Worm (Caenorhabditis elegans) whole organism, L1 larva: ENCODE data around the gene ceh-88.
A peak's percentile ranks its signal among the peaks of the same experiment; 100 is the strongest.

Experiments used
- C16A3.4 ChIP-seq: fragments of 150-350 bp; optimal IDR thresholded peaks from 2 replicates; lab custom pipeline; 2014; ENCODE audit warnings: missing biosample characterization, missing genetic modification characterization
- C34B4.2 ChIP-seq: sonication (generic microtip); optimal IDR thresholded peaks from 2 replicates; lab custom pipeline; 2017; ENCODE audit warnings: mild to moderate bottlenecking, missing genetic modification characterization, missing compliant biosample characterization
- Y116A8C.19 ChIP-seq: sonication (generic microtip); optimal IDR thresholded peaks from 2 replicates; lab custom pipeline; 2016; ENCODE audit warnings: missing compliant biosample characterization, missing genetic modification characterization, borderline replicate concordance
- aly-2 ChIP-seq: fragments of 150-350 bp; optimal IDR thresholded peaks from 2 replicates; lab custom pipeline; 2014; ENCODE audit warnings: missing biosample characterization, missing genetic modification characterization
- ama-1 ChIP-seq: fragments of 150-350 bp; optimal IDR thresholded peaks from 2 replicates; lab custom pipeline; 2014
- blmp-1 ChIP-seq: fragments of 150-350 bp; optimal IDR thresholded peaks from 2 replicates; lab custom pipeline; 2014; ENCODE audit warnings: missing biosample characterization, missing genetic modification characterization
- ceh-82 ChIP-seq, 3 experiments: fragments of 150-350 bp in 1 of 3; sonication (generic microtip) in 2 of 3; optimal IDR thresholded peaks; 2 replicates each; lab custom pipeline; 2014 to 2017; ENCODE audit warnings: missing biosample characterization in 3 of 3, missing genetic modification characterization in 3 of 3
- ceh-88 ChIP-seq: fragments of 200-800 bp; sonication (Bioruptor generic); IDR thresholded peaks from 2 replicates; pipeline ENCODE4 v1.3.6; 2022; ENCODE audit warnings: missing genetic modification characterization, missing compliant biosample characterization
- ces-1 ChIP-seq: fragments of 150-350 bp; optimal IDR thresholded peaks from 2 replicates; lab custom pipeline; 2014; ENCODE audit warnings: missing biosample characterization, missing genetic modification reagents, missing genetic modification characterization
- efl-3 ChIP-seq: fragments of 200-800 bp; sonication (Bioruptor generic); optimal IDR thresholded peaks from 2 replicates; lab custom pipeline; 2018; ENCODE audit warnings: mild to moderate bottlenecking, missing genetic modification characterization, missing compliant biosample characterization
- egl-27 ChIP-seq, 2 experiments: fragments of 150-350 bp in 1 of 2; sonication (generic microtip); optimal IDR thresholded peaks; 3 replicates each; lab custom pipeline; 2017 to 2018; ENCODE audit warnings: missing biosample characterization in 2 of 2, missing genetic modification characterization in 2 of 2, missing genetic modification reagents in 2 of 2
- elt-2 ChIP-seq: sonication (generic microtip); optimal IDR thresholded peaks from 2 replicates; lab custom pipeline; 2016; ENCODE audit warnings: missing genetic modification characterization, mild to moderate bottlenecking, inconsistent platforms, missing compliant biosample characterization, missing genetic modification reagents
- elt-3 ChIP-seq, 6 experiments: fragments of 150-350 bp in 1 of 6; sonication (generic microtip); optimal IDR thresholded peaks; 2 replicates each; lab custom pipeline; 2017 to 2018; ENCODE audit warnings: missing biosample characterization in 6 of 6, missing genetic modification characterization in 6 of 6, inconsistent platforms in 1 of 6
- ets-5 ChIP-seq: fragments of 200-800 bp; sonication (Bioruptor generic); IDR thresholded peaks from 2 replicates; pipeline ENCODE4 v1.3.6; 2022; ENCODE audit warnings: missing genetic modification characterization, missing compliant biosample characterization
- fkh-10 ChIP-seq: sonication (generic microtip); optimal IDR thresholded peaks from 2 replicates; lab custom pipeline; 2017; ENCODE audit warnings: missing biosample characterization, missing genetic modification reagents, missing genetic modification characterization
- fkh-4 ChIP-seq: sonication (generic microtip); optimal IDR thresholded peaks from 2 replicates; lab custom pipeline; 2016; ENCODE audit warnings: missing compliant biosample characterization, missing genetic modification characterization, borderline replicate concordance
- fos-1 ChIP-seq: fragments of 150-350 bp; optimal IDR thresholded peaks from 2 replicates; lab custom pipeline; 2014; ENCODE audit warnings: missing biosample characterization, missing genetic modification characterization
- grh-1 ChIP-seq: fragments of 200-800 bp; sonication (Bioruptor generic); IDR thresholded peaks from 2 replicates; pipeline ENCODE4 v1.3.6; 2022; ENCODE audit warnings: missing genetic modification reagents, missing genetic modification characterization, missing compliant biosample characterization
- hlh-4 ChIP-seq: sonication (generic microtip); optimal IDR thresholded peaks from 2 replicates; lab custom pipeline; 2016; ENCODE audit warnings: mild to moderate bottlenecking, missing genetic modification characterization, missing compliant biosample characterization
- irx-1 ChIP-seq: sonication (generic microtip); optimal IDR thresholded peaks from 2 replicates; lab custom pipeline; 2016; ENCODE audit warnings: missing genetic modification characterization, missing compliant biosample characterization
- jun-1 ChIP-seq: fragments of 150-350 bp; optimal IDR thresholded peaks from 2 replicates; lab custom pipeline; 2014; ENCODE audit warnings: missing biosample characterization, missing genetic modification reagents, missing genetic modification characterization
- lin-14 ChIP-seq: fragments of 200-800 bp; sonication (Bioruptor generic); optimal IDR thresholded peaks from 2 replicates; lab custom pipeline; 2018; ENCODE audit warnings: mild to moderate bottlenecking, missing genetic modification characterization, moderate library complexity, missing compliant biosample characterization
- lin-35 ChIP-seq, 2 experiments: fragments of 150-350 bp; optimal IDR thresholded peaks; 2 replicates each; lab custom pipeline; 2014; ENCODE audit warnings: missing biosample characterization in 2 of 2, missing genetic modification characterization in 2 of 2, missing genetic modification reagents in 2 of 2
- lin-39 ChIP-seq: fragments of 150-350 bp; optimal IDR thresholded peaks from 2 replicates; lab custom pipeline; 2014; ENCODE audit warnings: missing biosample characterization, missing genetic modification reagents, missing genetic modification characterization
- lir-3 ChIP-seq: sonication (generic microtip); optimal IDR thresholded peaks from 2 replicates; lab custom pipeline; 2016; ENCODE audit warnings: mild to moderate bottlenecking, missing genetic modification characterization, moderate library complexity, missing compliant biosample characterization; ENCODE audit not compliant: poor library complexity
- lsy-2 ChIP-seq, 2 experiments: fragments of 150-350 bp; optimal IDR thresholded peaks; 2 replicates each; lab custom pipeline; 2014; ENCODE audit warnings: missing biosample characterization in 2 of 2, missing genetic modification characterization in 2 of 2
- nhr-11 ChIP-seq: fragments of 150-350 bp; optimal IDR thresholded peaks from 2 replicates; lab custom pipeline; 2014; ENCODE audit warnings: missing biosample characterization, missing genetic modification characterization
- nhr-19 ChIP-seq: fragments of 200-800 bp; sonication (Bioruptor generic); conservative IDR thresholded peaks from 2 replicates; pipeline ENCODE4 v1.3.6; 2022; ENCODE audit warnings: missing genetic modification characterization, missing compliant biosample characterization
- nhr-20 ChIP-seq: sonication (generic microtip); optimal IDR thresholded peaks from 2 replicates; lab custom pipeline; 2016; ENCODE audit warnings: mild to moderate bottlenecking, missing genetic modification characterization, missing compliant biosample characterization
- nhr-237 ChIP-seq: fragments of 150-350 bp; optimal IDR thresholded peaks from 2 replicates; lab custom pipeline; 2014; ENCODE audit warnings: missing biosample characterization, missing genetic modification characterization
- nhr-28 ChIP-seq: fragments of 150-350 bp; optimal IDR thresholded peaks from 2 replicates; lab custom pipeline; 2014; ENCODE audit warnings: missing biosample characterization, missing genetic modification characterization
- nhr-47 ChIP-seq: sonication (generic microtip); optimal IDR thresholded peaks from 2 replicates; lab custom pipeline; 2016; ENCODE audit warnings: mild to moderate bottlenecking, missing genetic modification characterization, moderate library complexity, missing compliant biosample characterization
- nhr-71 ChIP-seq: sonication (generic microtip); optimal IDR thresholded peaks from 2 replicates; lab custom pipeline; 2016; ENCODE audit warnings: mild to moderate bottlenecking, missing genetic modification characterization, moderate library complexity, missing compliant biosample characterization
- nhr-76 ChIP-seq: sonication (generic microtip); optimal IDR thresholded peaks from 2 replicates; lab custom pipeline; 2017; ENCODE audit warnings: missing biosample characterization, missing genetic modification characterization
- nhr-77 ChIP-seq: fragments of 150-350 bp; optimal IDR thresholded peaks from 2 replicates; lab custom pipeline; 2014; ENCODE audit warnings: missing biosample characterization, missing genetic modification characterization
- nhr-90 ChIP-seq: sonication (generic microtip); optimal IDR thresholded peaks from 2 replicates; lab custom pipeline; 2016; ENCODE audit warnings: mild to moderate bottlenecking, missing genetic modification characterization, missing compliant biosample characterization; ENCODE audit not compliant: poor library complexity
- pax-3 ChIP-seq: fragments of 200-800 bp; sonication (Bioruptor generic); optimal IDR thresholded peaks from 2 replicates; lab custom pipeline; 2018; ENCODE audit warnings: mild to moderate bottlenecking, missing genetic modification characterization, moderate library complexity, missing compliant biosample characterization
- skn-1 ChIP-seq: fragments of 150-350 bp; optimal IDR thresholded peaks from 2 replicates; lab custom pipeline; 2014; ENCODE audit warnings: missing biosample characterization, missing genetic modification characterization
- tbx-2 ChIP-seq: sonication (generic microtip); optimal IDR thresholded peaks from 2 replicates; lab custom pipeline; 2016; ENCODE audit warnings: missing genetic modification characterization, missing compliant biosample characterization
- tlp-1 ChIP-seq: fragments of 150-350 bp; optimal IDR thresholded peaks from 2 replicates; lab custom pipeline; 2014; ENCODE audit warnings: missing biosample characterization, missing genetic modification characterization
- unc-130 ChIP-seq: fragments of 150-350 bp; optimal IDR thresholded peaks from 2 replicates; lab custom pipeline; 2017; ENCODE audit warnings: missing biosample characterization, missing genetic modification characterization, inconsistent platforms
- unc-62 ChIP-seq: fragments of 150-350 bp; optimal IDR thresholded peaks from 2 replicates; lab custom pipeline; 2014; ENCODE audit warnings: missing biosample characterization, missing genetic modification reagents, missing genetic modification characterization
- unc-86 ChIP-seq: sonication (generic microtip); optimal IDR thresholded peaks from 2 replicates; lab custom pipeline; 2016; ENCODE audit warnings: missing genetic modification characterization, missing compliant biosample characterization
- unc-98 ChIP-seq: fragments of 200-800 bp; sonication (Bioruptor generic); IDR thresholded peaks from 2 replicates; pipeline ENCODE4 v1.3.6; 2022; ENCODE audit warnings: missing genetic modification characterization, missing compliant biosample characterization
- vab-15 ChIP-seq: sonication (generic microtip); optimal IDR thresholded peaks from 2 replicates; lab custom pipeline; 2017; ENCODE audit warnings: missing genotype, mild to moderate bottlenecking, missing genetic modification characterization, missing compliant biosample characterization
- zag-1 ChIP-seq: fragments of 150-350 bp; optimal IDR thresholded peaks from 2 replicates; lab custom pipeline; 2014; ENCODE audit warnings: missing biosample characterization, missing genetic modification characterization
- ztf-11 ChIP-seq, 2 experiments: sonication (generic microtip); optimal IDR thresholded peaks; 2 replicates each; lab custom pipeline; 2016 to 2017; ENCODE audit warnings: missing genetic modification characterization in 2 of 2, missing biosample characterization in 1 of 2, missing compliant biosample characterization in 1 of 2
- ztf-4 ChIP-seq: fragments of 150-350 bp; optimal IDR thresholded peaks from 2 replicates; lab custom pipeline; 2014; ENCODE audit warnings: missing biosample characterization, missing genetic modification characterization

ceh-88 gene

DNA sequence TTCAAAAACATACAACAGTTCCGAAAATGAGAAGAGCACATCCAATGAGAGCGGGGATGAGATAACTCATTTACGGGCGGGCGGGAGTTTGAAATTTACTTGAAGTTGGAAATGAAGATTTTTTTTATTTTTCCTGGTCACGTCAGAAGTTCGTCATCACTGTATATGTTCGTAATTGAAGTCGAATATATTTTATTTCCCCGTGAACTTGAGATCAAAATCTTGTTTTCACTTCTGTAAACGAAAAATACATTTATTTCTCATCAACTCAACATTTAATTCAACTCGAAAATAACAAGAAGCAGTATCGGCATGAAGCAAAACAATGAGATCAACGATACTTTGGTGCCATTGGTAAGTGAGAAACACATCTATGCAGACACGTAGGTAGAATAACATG is 12.6 kb upstream of the ceh-88 start, which contains the start of gene C49C3.20:
C49C3.20 (minus strand) TSS at position 101 of the 400 bp plus-strand sequence.
- TF ChIP-seq elt-3 (tag; optimal IDR thresholded peaks at IDR 0.05; lab: Kevin White, UChicago) (no peak), C16A3.4 (tag; lab: Kevin White, UChicago) (no peak), ceh-82 (tag; optimal IDR thresholded peaks at IDR 0.05; lab: Kevin White, UChicago) (no peak)

DNA sequence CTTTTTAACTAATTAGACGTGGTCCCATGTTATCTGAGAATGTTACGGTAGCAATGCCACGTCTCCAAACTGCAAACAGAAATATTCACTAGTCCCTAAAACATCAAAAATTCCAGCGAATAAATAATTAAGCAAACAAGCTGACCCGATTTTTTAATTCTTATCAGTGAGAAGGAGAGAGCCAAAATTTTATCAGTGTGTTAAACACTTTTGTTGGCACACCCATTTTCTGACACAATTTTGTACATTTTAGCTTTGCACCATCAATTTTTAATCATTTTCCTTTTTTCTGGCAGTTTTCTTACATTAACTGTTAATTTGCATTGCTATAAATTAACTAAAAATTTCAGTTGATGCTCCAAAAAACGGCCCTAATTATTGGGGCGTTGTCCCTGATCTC is 8.5 kb upstream of the ceh-88 start, which contains the start of gene C49C3.4:
C49C3.4 (plus strand) TSS at position 351 of the 400 bp plus-strand sequence.
- TF ChIP-seq zag-1, result no peak
- TF ChIP-seq lin-35 (GFP tag; optimal IDR thresholded peaks at IDR 0.05; lab: Kevin White, UChicago), result peak in 1 of 2 experiments; percentile 4
- TF ChIP-seq elt-2 (tag; lab: Kevin White, UChicago), result peak; percentile 52
- no peak for TF ChIP-seq nhr-76 (tag; lab: Kevin White, UChicago)

DNA sequence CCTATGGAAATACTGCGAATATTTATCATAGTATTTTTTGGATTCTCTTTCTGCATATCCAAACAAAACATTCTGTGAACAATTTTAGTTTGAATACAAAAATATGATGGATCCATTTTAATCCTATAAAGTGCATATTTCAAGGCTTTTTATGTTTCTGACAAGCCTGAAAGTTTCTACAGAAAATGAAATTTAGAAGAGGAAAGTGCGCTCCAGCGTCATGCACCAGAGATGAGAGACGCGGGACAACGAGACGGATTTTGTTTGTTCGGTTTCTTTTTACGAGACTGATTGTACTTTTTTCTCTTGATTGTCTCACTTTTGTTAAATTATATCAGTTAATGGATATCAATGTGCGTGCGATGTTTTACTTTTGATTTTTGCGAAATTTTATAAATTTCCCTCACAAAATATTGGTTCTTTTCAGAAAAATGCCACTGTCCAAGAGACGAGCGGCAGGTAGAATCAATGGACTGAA is 2.2 kb downstream of the ceh-88 start, which contains the start of gene C49C3.6:
C49C3.6 (plus strand) TSS at position 428 of the 478 bp plus-strand sequence.
- no peak for TF ChIP-seq ceh-88
- TF ChIP-seq ztf-4, result no peak
- TF ChIP-seq fkh-4, result no peak
- no peak for TF ChIP-seq unc-86 (tag; lab: Kevin White, UChicago)
- no peak for TF ChIP-seq unc-130 (tag; lab: Kevin White, UChicago)
- no peak for TF ChIP-seq efl-3
- TF ChIP-seq ama-1 (lab: Kevin White, UChicago), result no peak
- no peak for TF ChIP-seq fkh-10 (GFP tag; lab: Kevin White, UChicago)
- TF ChIP-seq unc-98 (GFP tag; lab: Robert Waterston, UW), result no peak
- TF ChIP-seq nhr-90 (tag; lab: Kevin White, UChicago), result no peak
- TF ChIP-seq C16A3.4 (tag; lab: Kevin White, UChicago), result no peak
- no peak for TF ChIP-seq C34B4.2 (tag; lab: Kevin White, UChicago)
- peak; percentile 0 for TF ChIP-seq nhr-47 (tag; lab: Kevin White, UChicago)
- TF ChIP-seq vab-15, result no peak
- TF ChIP-seq ceh-82 (tag; optimal IDR thresholded peaks at IDR 0.05; lab: Kevin White, UChicago), result peak in 1 of 3 experiments; percentile 10
- no peak for TF ChIP-seq tbx-2
- no peak for TF ChIP-seq ets-5 (GFP tag; lab: Robert Waterston, UW)
- TF ChIP-seq nhr-77 (tag; lab: Kevin White, UChicago), result no peak
- no peak for TF ChIP-seq jun-1 (tag; lab: Kevin White, UChicago)
- TF ChIP-seq irx-1 (tag; lab: Kevin White, UChicago), result no peak
- TF ChIP-seq grh-1 (GFP tag; lab: Robert Waterston, UW), result no peak
- TF ChIP-seq tlp-1 (tag; lab: Kevin White, UChicago), result no peak
- no peak for TF ChIP-seq nhr-11 (tag; lab: Kevin White, UChicago)
- TF ChIP-seq lin-14 (GFP tag; lab: Kevin White, UChicago), result peak; percentile 18
- peak; percentile 65 for TF ChIP-seq blmp-1 (tag; lab: Kevin White, UChicago)
- TF ChIP-seq nhr-28 (tag; lab: Kevin White, UChicago), result no peak
- no peak for TF ChIP-seq ztf-11 (tag; optimal IDR thresholded peaks at IDR 0.05; lab: Kevin White, UChicago)
- peak; percentile 6 to 56 for TF ChIP-seq lsy-2 (tag; optimal IDR thresholded peaks at IDR 0.05; lab: Kevin White, UChicago)
- no peak for TF ChIP-seq skn-1
- TF ChIP-seq pax-3, result no peak
- no peak for TF ChIP-seq Y116A8C.19
- no peak for TF ChIP-seq aly-2 (tag; lab: Kevin White, UChicago)
- no peak for TF ChIP-seq nhr-20 (tag; lab: Kevin White, UChicago)
- TF ChIP-seq egl-27 (tag; optimal IDR thresholded peaks at IDR 0.05; lab: Kevin White, UChicago), result no peak
- TF ChIP-seq lin-39 (tag; lab: Kevin White, UChicago), result no peak
- no peak for TF ChIP-seq zag-1
- no peak for TF ChIP-seq hlh-4 (tag; lab: Kevin White, UChicago)
- no peak for TF ChIP-seq elt-2 (tag; lab: Kevin White, UChicago)
- TF ChIP-seq lin-35 (GFP tag; optimal IDR thresholded peaks at IDR 0.05; lab: Kevin White, UChicago), result peak in 1 of 2 experiments; percentile 27
- no peak for TF ChIP-seq unc-62 (GFP tag; lab: Kevin White, UChicago)
- peak; percentile 28 for TF ChIP-seq nhr-71 (tag; lab: Kevin White, UChicago)
- TF ChIP-seq nhr-237 (tag; lab: Kevin White, UChicago), result no peak
- no peak for TF ChIP-seq fos-1
- no peak for TF ChIP-seq ces-1 (GFP tag; lab: Kevin White, UChicago)
- no peak for TF ChIP-seq lir-3 (tag; lab: Kevin White, UChicago)
- no peak for TF ChIP-seq nhr-19 (GFP tag; lab: Robert Waterston, UW)
